Worm (Caenorhabditis elegans) whole organism, mixed stage, embryonic: ENCODE data around the gene pad-2.

ENCODE experiments used
- ceh-83 ChIP-seq: fragments of 200-800 bp; sonication (Bioruptor generic); optimal IDR thresholded peaks from 2 replicates; lab custom pipeline; 2018; ENCODE audit warnings: mild to moderate bottlenecking, missing genetic modification characterization, missing compliant biosample characterization
- snpc-4 ChIP-seq: fragments of 150-350 bp; optimal IDR thresholded peaks from 2 replicates; lab custom pipeline; 2014; ENCODE audit warnings: missing biosample characterization, missing genetic modification characterization

- TF ChIP-seq snpc-4 (tag; lab: Kevin White, UChicago), result no peak
- no peak for TF ChIP-seq ceh-83 (GFP tag; lab: Kevin White, UChicago)
Measured at ce11 chrIII:10318755-10319154, 39.8 kb downstream of the pad-2 start, which contains the start of gene unc-69.
